Fruit fly (Drosophila melanogaster) whole organism, embryonic: ENCODE measurements around the gene Tsen34.
A peak's percentile ranks its signal among the peaks of the same experiment; 100 is the strongest.

Experiments used
- Atf3 ChIP-seq: fragments of 200-800 bp; sonication (Bioruptor generic); optimal IDR thresholded peaks from 3 replicates; lab custom pipeline; 2016; ENCODE audit warnings: missing biosample characterization, missing genetic modification characterization
- Atf6 ChIP-seq: fragments of 200-800 bp; sonication (Bioruptor generic); IDR thresholded peaks from 2 replicates; pipeline ENCODE4 v1.3.6; 2022; ENCODE audit warnings: missing biosample characterization, missing genetic modification characterization
- Blimp-1 ChIP-seq: fragments of 200-800 bp; sonication (Bioruptor generic); optimal IDR thresholded peaks from 3 replicates; lab custom pipeline; 2018; ENCODE audit warnings: missing biosample characterization, missing genetic modification characterization, mild to moderate bottlenecking, moderate library complexity, missing genetic modification reagents
- CG10654 ChIP-seq: fragments of 200-800 bp; sonication (Bioruptor generic); optimal IDR thresholded peaks from 2 replicates; lab custom pipeline; 2016; ENCODE audit warnings: missing biosample characterization, missing genetic modification characterization
- CG10979 ChIP-seq: fragments of 200-800 bp; sonication (Bioruptor generic); optimal IDR thresholded peaks from 2 replicates; lab custom pipeline; 2018; ENCODE audit warnings: missing biosample characterization, mild to moderate bottlenecking, missing genetic modification characterization, moderate library complexity
- CG11560 ChIP-seq: fragments of 200-800 bp; sonication (Bioruptor generic); IDR thresholded peaks from 3 replicates; pipeline ENCODE4 v1.3.6; 2022; ENCODE audit warnings: missing biosample characterization, missing genetic modification characterization
- CG14860 ChIP-seq: fragments of 200-800 bp; sonication (Bioruptor generic); IDR thresholded peaks from 3 replicates; pipeline ENCODE4 v1.3.6; 2022; ENCODE audit warnings: missing biosample characterization, missing genetic modification characterization; ENCODE audit not compliant: partially characterized antibody
- CG15269 ChIP-seq: fragments of 200-800 bp; sonication (Bioruptor generic); optimal IDR thresholded peaks from 2 replicates; lab custom pipeline; 2018; ENCODE audit warnings: missing biosample characterization, mild to moderate bottlenecking, missing genetic modification characterization, moderate library complexity
- CG15601 ChIP-seq: fragments of 200-800 bp; sonication (Bioruptor generic); optimal IDR thresholded peaks from 3 replicates; lab custom pipeline; 2019; ENCODE audit warnings: missing biosample characterization, mild to moderate bottlenecking, missing genetic modification characterization, moderate library complexity
- CG15696 ChIP-seq: fragments of 200-800 bp; sonication (Bioruptor generic); optimal IDR thresholded peaks from 2 replicates; lab custom pipeline; 2019; ENCODE audit warnings: missing biosample characterization, mild to moderate bottlenecking, missing genetic modification characterization, moderate library complexity
- CG31365 ChIP-seq: fragments of 200-800 bp; sonication (Bioruptor generic); optimal IDR thresholded peaks from 2 replicates; lab custom pipeline; 2018; ENCODE audit warnings: missing biosample characterization, mild to moderate bottlenecking, missing genetic modification characterization
- CG31441 ChIP-seq: fragments of 200-800 bp; sonication (Bioruptor generic); IDR thresholded peaks from 2 replicates; pipeline ENCODE4 v1.3.6; 2022; ENCODE audit warnings: missing biosample characterization, missing genetic modification characterization
- CG3838 ChIP-seq: fragments of 200-800 bp; sonication (Bioruptor generic); optimal IDR thresholded peaks from 3 replicates; lab custom pipeline; 2016; ENCODE audit warnings: missing biosample characterization, missing genetic modification characterization
- CG3995 ChIP-seq: fragments of 200-800 bp; sonication (Bioruptor generic); optimal IDR thresholded peaks from 3 replicates; lab custom pipeline; 2016; ENCODE audit warnings: missing biosample characterization, missing genetic modification characterization
- CG4730 ChIP-seq: fragments of 200-800 bp; sonication (Bioruptor generic); IDR thresholded peaks from 2 replicates; pipeline ENCODE4 v1.3.6; 2022; ENCODE audit warnings: missing biosample characterization, missing genetic modification characterization
- CG7987 ChIP-seq: fragments of 200-800 bp; sonication (Bioruptor generic); optimal IDR thresholded peaks from 2 replicates; lab custom pipeline; 2018; ENCODE audit warnings: missing biosample characterization, mild to moderate bottlenecking, missing genetic modification characterization, moderate library complexity
- CG9876 ChIP-seq: fragments of 200-800 bp; sonication (Bioruptor generic); optimal IDR thresholded peaks from 2 replicates; lab custom pipeline; 2016; ENCODE audit warnings: missing biosample characterization, missing genetic modification characterization
- E2f2 ChIP-seq: fragments of 200-800 bp; sonication (Bioruptor generic); IDR thresholded peaks from 2 replicates; pipeline ENCODE4 v1.3.6; 2022; ENCODE audit warnings: missing biosample characterization, missing genetic modification characterization
- Gsc ChIP-seq: fragments of 200-800 bp; sonication (Bioruptor generic); IDR thresholded peaks from 2 replicates; pipeline ENCODE4 v1.3.6; 2022; ENCODE audit warnings: missing biosample characterization, missing genetic modification characterization
- HHEX ChIP-seq: fragments of 200-800 bp; sonication (Bioruptor generic); optimal IDR thresholded peaks from 3 replicates; lab custom pipeline; 2017; ENCODE audit warnings: missing biosample characterization, mild to moderate bottlenecking, missing genetic modification characterization, missing genetic modification reagents
- HLHmδ ChIP-seq: fragments of 200-800 bp; sonication (Bioruptor generic); optimal IDR thresholded peaks from 2 replicates; lab custom pipeline; 2018; ENCODE audit warnings: missing biosample characterization, mild to moderate bottlenecking, missing genetic modification characterization, moderate library complexity
- MBD-R2 ChIP-seq: fragments of 200-800 bp; sonication (Bioruptor generic); IDR thresholded peaks from 2 replicates; pipeline ENCODE4 v1.3.6; 2022; ENCODE audit warnings: missing biosample characterization, missing genetic modification characterization
- NK7.1 ChIP-seq: fragments of 200-800 bp; sonication (Bioruptor generic); optimal IDR thresholded peaks from 3 replicates; lab custom pipeline; 2016; ENCODE audit warnings: missing biosample characterization, missing genetic modification characterization
- Nf-YA ChIP-seq: fragments of 200-800 bp; sonication (Bioruptor generic); IDR thresholded peaks from 2 replicates; pipeline ENCODE4 v1.3.6; 2022; ENCODE audit warnings: missing biosample characterization, missing genetic modification characterization
- Nf-YC ChIP-seq: fragments of 200-800 bp; optimal IDR thresholded peaks from 3 replicates; lab custom pipeline; 2019; ENCODE audit warnings: missing biosample characterization, mild to moderate bottlenecking, missing genetic modification characterization, moderate library complexity
- Rx ChIP-seq: fragments of 200-800 bp; sonication (Bioruptor generic); IDR thresholded peaks from 2 replicates; pipeline ENCODE4 v1.3.6; 2022; ENCODE audit warnings: missing biosample characterization, missing genetic modification characterization
- Sox100B ChIP-seq: fragments of 200-800 bp; sonication (Bioruptor generic); optimal IDR thresholded peaks from 3 replicates; lab custom pipeline; 2018; ENCODE audit warnings: missing biosample characterization, mild to moderate bottlenecking, missing genetic modification characterization
- Taf1 ChIP-seq: fragments of 200-800 bp; sonication (Bioruptor generic); IDR thresholded peaks from 2 replicates; pipeline ENCODE4 v1.3.6; 2022; ENCODE audit warnings: missing biosample characterization, missing genetic modification characterization
- ac ChIP-seq: fragments of 200-800 bp; sonication (Bioruptor generic); optimal IDR thresholded peaks from 3 replicates; lab custom pipeline; 2017; ENCODE audit warnings: missing biosample characterization, mild to moderate bottlenecking, missing genetic modification characterization
- bigmax ChIP-seq: fragments of 200-800 bp; sonication (Bioruptor generic); optimal IDR thresholded peaks from 2 replicates; lab custom pipeline; 2018; ENCODE audit warnings: missing biosample characterization, mild to moderate bottlenecking, missing genetic modification characterization
- cato ChIP-seq: fragments of 200-800 bp; sonication (Bioruptor generic); optimal IDR thresholded peaks from 2 replicates; lab custom pipeline; 2016; ENCODE audit warnings: missing biosample characterization, missing genetic modification characterization, borderline replicate concordance
- cg ChIP-seq: fragments of 200-800 bp; sonication (Bioruptor generic); optimal IDR thresholded peaks from 3 replicates; lab custom pipeline; 2019; ENCODE audit warnings: missing biosample characterization, mild to moderate bottlenecking, missing genetic modification characterization, moderate library complexity
- crc ChIP-seq: fragments of 200-800 bp; sonication (Bioruptor generic); optimal IDR thresholded peaks from 2 replicates; lab custom pipeline; 2016; ENCODE audit warnings: missing biosample characterization, missing genetic modification characterization
- ems ChIP-seq: fragments of 200-800 bp; sonication (Bioruptor generic); optimal IDR thresholded peaks from 3 replicates; lab custom pipeline; 2016; ENCODE audit warnings: missing biosample characterization, missing genetic modification characterization
- ewg ChIP-seq: fragments of 200-800 bp; sonication (Bioruptor generic); optimal IDR thresholded peaks from 3 replicates; lab custom pipeline; 2017; ENCODE audit warnings: mild to moderate bottlenecking, missing biosample characterization, missing genetic modification reagents, missing genetic modification characterization
- fd3F ChIP-seq: fragments of 200-800 bp; sonication (Bioruptor generic); optimal IDR thresholded peaks from 2 replicates; lab custom pipeline; 2018; ENCODE audit warnings: missing biosample characterization, mild to moderate bottlenecking, missing genetic modification characterization, moderate library complexity
- fd64A ChIP-seq: fragments of 200-800 bp; sonication (Bioruptor generic); optimal IDR thresholded peaks from 3 replicates; lab custom pipeline; 2018; ENCODE audit warnings: missing biosample characterization, mild to moderate bottlenecking, missing genetic modification characterization
- h ChIP-seq: fragments of >200 bp; optimal IDR thresholded peaks from 2 replicates; lab custom pipeline; 2017
- insv ChIP-seq, 2 experiments: fragments of 200-800 bp; sonication (Bioruptor generic); optimal IDR thresholded peaks; 3 replicates each; lab custom pipeline; 2016 to 2018; ENCODE audit warnings: missing biosample characterization in 2 of 2, missing genetic modification characterization in 2 of 2
- jing ChIP-seq: fragments of 200-800 bp; sonication (Bioruptor generic); optimal IDR thresholded peaks from 2 replicates; lab custom pipeline; 2018; ENCODE audit warnings: missing biosample characterization, mild to moderate bottlenecking, missing genetic modification characterization
- lov ChIP-seq, 2 experiments: fragments of 200-800 bp in 1 of 2; fragments of >200 bp in 1 of 2; sonication (Bioruptor generic) in 1 of 2; IDR thresholded peaks in 1 of 2; optimal IDR thresholded peaks in 1 of 2; 2 replicates in 1 of 2; 3 replicates in 1 of 2; pipeline versions ENCODE4 v1.3.6 to Lab custom; 2017 to 2022; ENCODE audit warnings: missing biosample characterization in 1 of 2, missing genetic modification characterization in 1 of 2
- pros ChIP-seq: fragments of 200-800 bp; sonication (Bioruptor generic); optimal IDR thresholded peaks from 3 replicates; lab custom pipeline; 2019; ENCODE audit warnings: missing biosample characterization, mild to moderate bottlenecking, missing genetic modification characterization, moderate library complexity
- pzg ChIP-seq: fragments of 200-800 bp; sonication (Bioruptor generic); optimal IDR thresholded peaks from 3 replicates; lab custom pipeline; 2018; ENCODE audit warnings: missing biosample characterization, mild to moderate bottlenecking, missing genetic modification characterization, moderate library complexity
- scrt ChIP-seq: fragments of 200-800 bp; sonication (Bioruptor generic); optimal IDR thresholded peaks from 2 replicates; lab custom pipeline; 2018; ENCODE audit warnings: missing biosample characterization, mild to moderate bottlenecking, missing genetic modification characterization, moderate library complexity
- sima ChIP-seq: fragments of 200-800 bp; sonication (Bioruptor generic); optimal IDR thresholded peaks from 2 replicates; lab custom pipeline; 2016; ENCODE audit warnings: missing biosample characterization, missing genetic modification characterization
- sob ChIP-seq: fragments of 200-800 bp; sonication (Bioruptor generic); IDR thresholded peaks from 2 replicates; pipeline ENCODE4 v1.3.6; 2022; ENCODE audit warnings: missing biosample characterization, missing genetic modification characterization
- tap ChIP-seq: fragments of 200-800 bp; optimal IDR thresholded peaks from 3 replicates; lab custom pipeline; 2019; ENCODE audit warnings: missing biosample characterization, mild to moderate bottlenecking, missing genetic modification characterization, moderate library complexity
- tll ChIP-seq, 2 experiments: fragments of 200-800 bp in 1 of 2; fragments of >200 bp in 1 of 2; sonication (Bioruptor generic) in 1 of 2; optimal IDR thresholded peaks; 2 replicates each; lab custom pipeline; 2017 to 2019; ENCODE audit warnings: missing biosample characterization in 2 of 2, missing genetic modification characterization in 2 of 2, mild to moderate bottlenecking in 1 of 2, moderate library complexity in 1 of 2
- tup ChIP-seq: fragments of 200-800 bp; sonication (Bioruptor generic); optimal IDR thresholded peaks from 2 replicates; lab custom pipeline; 2016; ENCODE audit warnings: missing biosample characterization, mild to moderate bottlenecking, missing genetic modification characterization, moderate library complexity
- zf30C ChIP-seq: fragments of 200-800 bp; sonication (Bioruptor generic); optimal IDR thresholded peaks from 3 replicates; lab custom pipeline; 2018; ENCODE audit warnings: missing biosample characterization, mild to moderate bottlenecking, missing genetic modification characterization

The Tsen34 gene

dm6 chr3L:14790127-14790589, 28.5 kb upstream of the Tsen34 start (continued):
- TF ChIP-seq insv (GFP tag; optimal IDR thresholded peaks at IDR 0.05; lab: Kevin White, UChicago) (no peak), CG11560 (peak; percentile 67; the same call in 2 of the 3 replicates), Atf3 (peak; percentile 80), CG7987 (peak; percentile 49), E2f2 (no peak; the same call in 1 of the 2 replicates), ac (GFP tag; lab: Kevin White, UChicago) (no peak), Rx (GFP tag; lab: Robert Waterston, UW) (peak; percentile 80), Nf-YC (no peak), ems (peak; percentile 74), jing (GFP tag; lab: Kevin White, UChicago) (no peak), lov (optimal IDR thresholded peaks at IDR 0.05; lab: Kevin White, UChicago) (no peak), lov (GFP tag; IDR thresholded peaks at IDR 0.05; lab: Robert Waterston, UW) (peak; percentile 61; the same call in 1 of the 3 replicates), CG10654 (GFP tag; lab: Kevin White, UChicago) (peak; percentile 83), Atf6 (GFP tag; lab: Robert Waterston, UW) (peak; percentile 76), CG15269 (tag; lab: Kevin White, UChicago) (no peak), NK7.1 (GFP tag; lab: Kevin White, UChicago) (peak; percentile 72), fd64A (GFP tag; lab: Kevin White, UChicago) (peak; percentile 0), CG31365 (tag; lab: Kevin White, UChicago) (peak; percentile 0), Nf-YA (GFP tag; lab: Robert Waterston, UW) (0 out of 2 replicates have a peak, but pooled peaks have one; percentile 34), scrt (GFP tag; lab: Kevin White, UChicago) (no peak), HHEX (GFP tag; lab: Kevin White, UChicago) (peak; percentile 77), Gsc (no peak), zf30C (GFP tag; lab: Kevin White, UChicago) (no peak), CG4730 (GFP tag; lab: Robert Waterston, UW) (peak; percentile 55), CG14860 (GFP tag; lab: Robert Waterston, UW) (peak; percentile 76), Taf1 (GFP tag; lab: Robert Waterston, UW) (peak; percentile 69), crc (peak; percentile 72), Blimp-1 (GFP tag; lab: Kevin White, UChicago) (no peak), CG3995 (GFP tag; lab: Kevin White, UChicago) (peak; percentile 47), ewg (peak; percentile 74), tap (tag; lab: Kevin White, UChicago) (no peak), Sox100B (GFP tag; lab: Kevin White, UChicago) (no peak), fd3F (peak; percentile 38), CG9876 (GFP tag; lab: Kevin White, UChicago) (peak; percentile 65), h (no peak), tup (GFP tag; lab: Kevin White, UChicago) (peak; percentile 72), pzg (peak; percentile 65), bigmax (GFP tag; lab: Kevin White, UChicago) (no peak), cg (GFP tag; lab: Kevin White, UChicago) (peak; percentile 46), pros (GFP tag; lab: Kevin White, UChicago) (no peak), HLHmδ (GFP tag; lab: Kevin White, UChicago) (no peak), MBD-R2 (peak; percentile 77), CG15696 (tag; lab: Kevin White, UChicago) (peak; percentile 36), cato (peak; percentile 72), sob (GFP tag; lab: Robert Waterston, UW) (peak; percentile 91), CG10979 (tag; lab: Kevin White, UChicago) (peak; percentile 37), sima (GFP tag; lab: Kevin White, UChicago) (peak; percentile 53), tll (GFP tag; optimal IDR thresholded peaks at IDR 0.05; lab: Kevin White, UChicago) (no peak), CG31441 (0 out of 2 replicates have a peak, but pooled peaks have one; percentile 31), CG3838 (no peak), CG15601 (tag; lab: Kevin White, UChicago) (peak; percentile 15)
